Worm (Caenorhabditis elegans) whole organism, late embryonic: Measurements from ENCODE around the gene R02D5.3.

Experiments used
- C38D4.7 ChIP-seq: fragments of 200-800 bp; sonication (Bioruptor generic); optimal IDR thresholded peaks from 2 replicates; lab custom pipeline; 2018; ENCODE audit warnings: mild to moderate bottlenecking, missing genetic modification characterization, moderate library complexity, missing compliant biosample characterization
- F13H6.1 ChIP-seq: sonication (generic microtip); optimal IDR thresholded peaks from 2 replicates; lab custom pipeline; 2016; ENCODE audit warnings: missing genetic modification characterization, missing compliant biosample characterization
- ama-1 ChIP-seq: fragments of 150-350 bp; optimal IDR thresholded peaks from 2 replicates; lab custom pipeline; 2014
- ceh-6 ChIP-seq: fragments of 200-800 bp; sonication (Bioruptor generic); optimal IDR thresholded peaks from 2 replicates; lab custom pipeline; 2018; ENCODE audit warnings: mild to moderate bottlenecking, missing genetic modification characterization, missing compliant biosample characterization
- dmd-4 ChIP-seq: sonication (generic microtip); optimal IDR thresholded peaks from 2 replicates; lab custom pipeline; 2016; ENCODE audit warnings: borderline replicate concordance, missing genetic modification characterization, missing compliant biosample characterization
- gmeb-2 ChIP-seq: sonication (generic microtip); optimal IDR thresholded peaks from 2 replicates; lab custom pipeline; 2016; ENCODE audit warnings: missing genetic modification characterization, inconsistent platforms, missing compliant biosample characterization
- hlh-8 ChIP-seq: sonication (generic microtip); optimal IDR thresholded peaks from 2 replicates; lab custom pipeline; 2016; ENCODE audit warnings: missing genotype, missing genetic modification characterization, missing compliant biosample characterization
- nhr-232 ChIP-seq: sonication (generic microtip); optimal IDR thresholded peaks from 2 replicates; lab custom pipeline; 2016; ENCODE audit warnings: missing genetic modification characterization, missing compliant biosample characterization
- pha-2 ChIP-seq: sonication (generic microtip); optimal IDR thresholded peaks from 2 replicates; lab custom pipeline; 2017; ENCODE audit warnings: mild to moderate bottlenecking, missing genetic modification characterization, missing compliant biosample characterization
- unc-86 ChIP-seq: sonication (generic microtip); optimal IDR thresholded peaks from 2 replicates; lab custom pipeline; 2016; ENCODE audit warnings: missing genetic modification characterization, missing compliant biosample characterization
- zip-5 ChIP-seq: sonication (generic microtip); optimal IDR thresholded peaks from 2 replicates; lab custom pipeline; 2016; ENCODE audit warnings: missing genetic modification characterization, missing compliant biosample characterization

ce11 chrV:14482728-14483210, at the start of gene R02D5.3:
- TF ChIP-seq zip-5 (tag; lab: Kevin White, UChicago), result no peak
- TF ChIP-seq pha-2 (tag; lab: Kevin White, UChicago), result no peak
- no peak for TF ChIP-seq unc-86 (tag; lab: Kevin White, UChicago)
- no peak for TF ChIP-seq F13H6.1
- no peak for TF ChIP-seq hlh-8 (tag; lab: Kevin White, UChicago)
- TF ChIP-seq C38D4.7 (GFP tag; lab: Kevin White, UChicago), result no peak
- TF ChIP-seq ama-1, result no peak
- TF ChIP-seq nhr-232, result no peak
- TF ChIP-seq ceh-6 (GFP tag; lab: Kevin White, UChicago), result no peak
- no peak for TF ChIP-seq dmd-4 (tag; lab: Kevin White, UChicago)
- TF ChIP-seq gmeb-2 (tag; lab: Kevin White, UChicago), result no peak
